Fruit fly (Drosophila melanogaster): ENCODE data around the gene PKD.

The PKD gene

dm6 chr3R:18255281-18255680 is 58.9 kb downstream of the PKD start, which contains the start of the genes Ada2a, Polr2D, Tgs1 and moi (continued):
- peak; percentile 72 for TF ChIP-seq hbn (GFP tag; IDR thresholded peaks at IDR 0.05; ENCODE audit: partially characterized antibody)
- TF ChIP-seq prd (optimal IDR thresholded peaks at IDR 0.05): no peak
- TF ChIP-seq prd (GFP tag; IDR thresholded peaks at IDR 0.05): no peak
- TF ChIP-seq CG4820 (GFP tag; optimal IDR thresholded peaks at IDR 0.05): no peak
- TF ChIP-seq Mad (GFP tag; optimal IDR thresholded peaks at IDR 0.05): no peak
- TF ChIP-seq TFAM (GFP tag; optimal IDR thresholded peaks at IDR 0.05): no peak
- TF ChIP-seq CG31441 (GFP tag; IDR thresholded peaks at IDR 0.05): no peak
- TF ChIP-seq CG31224 (GFP tag; IDR thresholded peaks at IDR 0.05): no peak
- TF ChIP-seq dimm (GFP tag; IDR thresholded peaks at IDR 0.05): no peak
- no peak for TF ChIP-seq cato (GFP tag; optimal IDR thresholded peaks at IDR 0.05; ENCODE audit: borderline replicate concordance)
- TF ChIP-seq Dp (GFP tag; optimal IDR thresholded peaks at IDR 0.05): peak; percentile 67
- no peak for TF ChIP-seq CG11085 (GFP tag; IDR thresholded peaks at IDR 0.05)
- no peak for TF ChIP-seq Tbp (GFP tag; optimal IDR thresholded peaks at IDR 0.05)
- peak; percentile 40 for TF ChIP-seq sd (tag; optimal IDR thresholded peaks at IDR 0.05)
- TF ChIP-seq E2f2 (GFP tag; IDR thresholded peaks at IDR 0.05): peak; percentile 79
- no peak for TF ChIP-seq gsb-n (tag; optimal IDR thresholded peaks at IDR 0.05)
- TF ChIP-seq CG34422 (GFP tag; IDR thresholded peaks at IDR 0.05): peak; percentile 73; the same call in 1 of the 3 replicates
- no peak for TF ChIP-seq CG10366 (GFP tag; IDR thresholded peaks at IDR 0.05)
- no peak for TF ChIP-seq Dad (GFP tag; optimal IDR thresholded peaks at IDR 0.05)
- TF ChIP-seq HHEX (GFP tag; optimal IDR thresholded peaks at IDR 0.05): no peak
- TF ChIP-seq crp (GFP tag; optimal IDR thresholded peaks at IDR 0.05): no peak
- TF ChIP-seq Myb (GFP tag; optimal IDR thresholded peaks at IDR 0.05): peak; percentile 35
- no peak for TF ChIP-seq B-H1 (GFP tag; IDR thresholded peaks at IDR 0.05)
- TF ChIP-seq CG2116 (GFP tag; optimal IDR thresholded peaks at IDR 0.05): peak; percentile 66
- TF ChIP-seq CG8478 (optimal IDR thresholded peaks at IDR 0.05): no peak
- TF ChIP-seq pho (GFP tag; optimal IDR thresholded peaks at IDR 0.05): no peak
- no peak for TF ChIP-seq CG8765 (GFP tag; IDR thresholded peaks at IDR 0.05)
- TF ChIP-seq corto (GFP tag; optimal IDR thresholded peaks at IDR 0.05): no peak
- TF ChIP-seq dmrt11E (tag; optimal IDR thresholded peaks at IDR 0.05): no peak
- TF ChIP-seq az2 (GFP tag; optimal IDR thresholded peaks at IDR 0.05): no peak
- TF ChIP-seq wor (GFP tag; IDR thresholded peaks at IDR 0.05): no peak
- TF ChIP-seq CG2678 (tag; optimal IDR thresholded peaks at IDR 0.05): no peak
- peak; percentile 67 for TF ChIP-seq CG14860 (GFP tag; IDR thresholded peaks at IDR 0.05; ENCODE audit: partially characterized antibody)
- TF ChIP-seq CG11560 (tag; IDR thresholded peaks at IDR 0.05): no peak
- no peak for TF ChIP-seq CG14014 (GFP tag; IDR thresholded peaks at IDR 0.05)
- peak; percentile 9 for TF ChIP-seq CG17186 (GFP tag; optimal IDR thresholded peaks at IDR 0.05)
- TF ChIP-seq zf30C (GFP tag; optimal IDR thresholded peaks at IDR 0.05): no peak
- TF ChIP-seq caup (GFP tag; optimal IDR thresholded peaks at IDR 0.05; ENCODE audit: severe bottlenecking): no peak
- TF ChIP-seq CG9215 (GFP tag; IDR thresholded peaks at IDR 0.05): no peak
- no peak for TF ChIP-seq chn (GFP tag; optimal IDR thresholded peaks at IDR 0.05)
- no peak for TF ChIP-seq Eip74EF (GFP tag; optimal IDR thresholded peaks at IDR 0.05)
- peak; percentile 2 for TF ChIP-seq her (GFP tag; optimal IDR thresholded peaks at IDR 0.05)
- no peak for TF ChIP-seq Lim3 (GFP tag; IDR thresholded peaks at IDR 0.05)
- no peak for TF ChIP-seq exex (tag; optimal IDR thresholded peaks at IDR 0.05)
- TF ChIP-seq CG9437 (GFP tag; optimal IDR thresholded peaks at IDR 0.05): no peak
- no peak for TF ChIP-seq CG17612 (GFP tag; IDR thresholded peaks at IDR 0.05)
- TF ChIP-seq da (GFP tag; optimal IDR thresholded peaks at IDR 0.05): no peak
- no peak for TF ChIP-seq maf-S (GFP tag; optimal IDR thresholded peaks at IDR 0.05)
- no peak for TF ChIP-seq Ravus (GFP tag; IDR thresholded peaks at IDR 0.05)
- TF ChIP-seq CG42726 (GFP tag; IDR thresholded peaks at IDR 0.05; ENCODE audit: partially characterized antibody): peak; percentile 73
- no peak for TF ChIP-seq mirr (GFP tag; optimal IDR thresholded peaks at IDR 0.05)
- no peak for TF ChIP-seq kay (GFP tag; optimal IDR thresholded peaks at IDR 0.05)
- no peak for TF ChIP-seq abd-A (tag; optimal IDR thresholded peaks at IDR 0.05)
